Fruit fly (Drosophila melanogaster): Measurements from ENCODE around the gene CG3402.

CG3402 gene

dm6 chr3L:654019-654418, 1.3 kb upstream of the CG3402 start, which contains the start of the genes MED30 and Rev1 (continued):
- peak; percentile 81 for TF ChIP-seq wek (GFP tag; optimal IDR thresholded peaks at IDR 0.05)
- TF ChIP-seq al (GFP tag; IDR thresholded peaks at IDR 0.05) = peak; percentile 91
- peak; percentile 97 for TF ChIP-seq Xbp1 (GFP tag; optimal IDR thresholded peaks at IDR 0.05)
- peak; percentile 93 for TF ChIP-seq Meics (GFP tag; optimal IDR thresholded peaks at IDR 0.05)
- TF ChIP-seq CG12769 (tag; optimal IDR thresholded peaks at IDR 0.05) = peak; percentile 96
- peak; percentile 91 for TF ChIP-seq HLH3B (GFP tag; IDR thresholded peaks at IDR 0.05)
- peak; percentile 78 for TF ChIP-seq ap (GFP tag; IDR thresholded peaks at IDR 0.05)
- no peak for TF ChIP-seq B-H2 (GFP tag; optimal IDR thresholded peaks at IDR 0.05)
- TF ChIP-seq MBD-R2 (GFP tag; IDR thresholded peaks at IDR 0.05) = peak; percentile 96
- TF ChIP-seq CG4854 (GFP tag; optimal IDR thresholded peaks at IDR 0.05) = peak; percentile 92
- TF ChIP-seq Dbx (GFP tag; IDR thresholded peaks at IDR 0.05) = peak; percentile 94
- peak; percentile 94 for TF ChIP-seq CG9817 (tag; optimal IDR thresholded peaks at IDR 0.05)
- TF ChIP-seq dan (GFP tag; IDR thresholded peaks at IDR 0.05) = 0 out of 2 replicates have a peak, but pooled peaks have one; percentile 46
- peak; percentile 68 for TF ChIP-seq CG31365 (tag; optimal IDR thresholded peaks at IDR 0.05)
- peak; percentile 85 for TF ChIP-seq CG12104 (GFP tag; optimal IDR thresholded peaks at IDR 0.05)
- peak; percentile 97 for TF ChIP-seq Dip3 (GFP tag; optimal IDR thresholded peaks at IDR 0.05)
- TF ChIP-seq CG2889 (GFP tag; IDR thresholded peaks at IDR 0.05) = peak; percentile 82
- no peak for TF ChIP-seq yki (optimal IDR thresholded peaks at IDR 0.05)
- peak; percentile 84 for TF ChIP-seq CG6813 (GFP tag; optimal IDR thresholded peaks at IDR 0.05)
- peak; percentile 89 for TF ChIP-seq tgo (GFP tag; IDR thresholded peaks at IDR 0.05)
- peak; percentile 77 for TF ChIP-seq CG9437 (GFP tag; optimal IDR thresholded peaks at IDR 0.05)
- peak; percentile 91 for TF ChIP-seq CG14441 (GFP tag; IDR thresholded peaks at IDR 0.05)
- TF ChIP-seq jigr1 (GFP tag; IDR thresholded peaks at IDR 0.05) = 0 out of 3 replicates have a peak, but pooled peaks have one; percentile 6
- peak; percentile 92 for TF ChIP-seq CG17359 (tag; optimal IDR thresholded peaks at IDR 0.05)
- TF ChIP-seq ac (GFP tag; optimal IDR thresholded peaks at IDR 0.05) = peak; percentile 2
- peak; percentile 80 for TF ChIP-seq ftz-f1 (GFP tag; optimal IDR thresholded peaks at IDR 0.05)
- no peak for TF ChIP-seq crol (GFP tag; IDR thresholded peaks at IDR 0.05)
- TF ChIP-seq dm (GFP tag; optimal IDR thresholded peaks at IDR 0.05) = peak; percentile 93
- TF ChIP-seq CG32772 (GFP tag; IDR thresholded peaks at IDR 0.05) = peak; percentile 90
- TF ChIP-seq MTF-1 (GFP tag; optimal IDR thresholded peaks at IDR 0.05; ENCODE audit: borderline replicate concordance) = peak; percentile 81
- peak; percentile 92 for TF ChIP-seq stwl (tag; optimal IDR thresholded peaks at IDR 0.05)
- peak; percentile 65 for TF ChIP-seq Deaf1 (tag; optimal IDR thresholded peaks at IDR 0.05)
- TF ChIP-seq cas (GFP tag; IDR thresholded peaks at IDR 0.05) = peak; percentile 76
- peak; percentile 95 for TF ChIP-seq Camta (GFP tag; optimal IDR thresholded peaks at IDR 0.05)
- peak; percentile 87 for TF ChIP-seq CG7372 (GFP tag; IDR thresholded peaks at IDR 0.05)
- TF ChIP-seq nerfin-1 (tag; optimal IDR thresholded peaks at IDR 0.05) = peak; percentile 89
- TF ChIP-seq stc (GFP tag; IDR thresholded peaks at IDR 0.05) = peak; percentile 83
- TF ChIP-seq CG10321 (GFP tag; IDR thresholded peaks at IDR 0.05) = peak; percentile 70
- peak; percentile 96 for TF ChIP-seq CG12942 (GFP tag; optimal IDR thresholded peaks at IDR 0.05)
- TF ChIP-seq row (GFP tag; IDR thresholded peaks at IDR 0.05) = peak; percentile 91
- peak; percentile 91 for TF ChIP-seq CG17328 (GFP tag; IDR thresholded peaks at IDR 0.05)
- TF ChIP-seq CG17802 (tag; optimal IDR thresholded peaks at IDR 0.05) = peak; percentile 73
- peak; percentile 85 for TF ChIP-seq chm (GFP tag; IDR thresholded peaks at IDR 0.05)
- peak; percentile 97 for TF ChIP-seq Hsf (GFP tag; optimal IDR thresholded peaks at IDR 0.05)
- peak; percentile 65 to 90 for TF ChIP-seq bsh (GFP tag; optimal IDR thresholded peaks at IDR 0.05)
- peak; percentile 87 for TF ChIP-seq tap (tag; optimal IDR thresholded peaks at IDR 0.05)
- peak; percentile 61 for TF ChIP-seq CG10959 (GFP tag; IDR thresholded peaks at IDR 0.05)
- peak; percentile 92 for TF ChIP-seq CG2712 (tag; optimal IDR thresholded peaks at IDR 0.05)
- TF ChIP-seq Elba2 (GFP tag; optimal IDR thresholded peaks at IDR 0.05) = peak; percentile 43
- peak; percentile 87 for TF ChIP-seq CG6689 (GFP tag; IDR thresholded peaks at IDR 0.05)
- TF ChIP-seq cad (GFP tag; optimal IDR thresholded peaks at IDR 0.05) = no peak
- peak; percentile 86 for TF ChIP-seq ATbp (GFP tag; optimal IDR thresholded peaks at IDR 0.05)

All from whole organism, embryonic.